Worm (Caenorhabditis elegans) whole organism, L4 larva: ENCODE data around the gene htas-1.

ENCODE experiments used
- T20F7.1 ChIP-seq: fragments of 200-800 bp; sonication (Bioruptor generic); optimal IDR thresholded peaks from 2 replicates; lab custom pipeline; 2018; ENCODE audit warnings: mild to moderate bottlenecking, missing genetic modification characterization, missing compliant biosample characterization
- T26A8.4 ChIP-seq: fragments of 200-800 bp; sonication (Bioruptor generic); IDR thresholded peaks from 2 replicates; pipeline ENCODE4 v1.3.6; 2022; ENCODE audit warnings: missing genetic modification characterization, missing compliant biosample characterization
- aha-1 ChIP-seq: fragments of 150-350 bp; peaks from one replicate; lab custom pipeline; 2014; ENCODE audit warnings: missing biosample characterization, missing genetic modification characterization
- attf-4 ChIP-seq: sonication (generic microtip); optimal IDR thresholded peaks from 3 replicates; lab custom pipeline; 2017; ENCODE audit warnings: missing biosample characterization, missing genetic modification characterization
- cey-2 ChIP-seq: sonication (generic microtip); optimal IDR thresholded peaks from 3 replicates; lab custom pipeline; 2017; ENCODE audit warnings: missing genetic modification characterization, mild to moderate bottlenecking, missing compliant biosample characterization, antibody characterized with exemption, borderline replicate concordance; ENCODE audit not compliant: insufficient read depth
- daf-12 ChIP-seq: fragments of 150-350 bp; optimal IDR thresholded peaks from 2 replicates; lab custom pipeline; 2014; ENCODE audit warnings: missing biosample characterization, missing genetic modification reagents, missing genetic modification characterization
- daf-8 ChIP-seq: fragments of 200-800 bp; sonication (Bioruptor generic); IDR thresholded peaks from 2 replicates; pipeline ENCODE4 v1.3.6; 2022; ENCODE audit warnings: missing genetic modification characterization, missing compliant biosample characterization
- dmd-6 ChIP-seq: fragments of 200-800 bp; sonication (Bioruptor generic); IDR thresholded peaks from 2 replicates; pipeline ENCODE4 v1.3.6; 2022; ENCODE audit warnings: missing genetic modification reagents, missing genetic modification characterization, missing compliant biosample characterization
- hlh-11 ChIP-seq: fragments of 200-800 bp; sonication (Bioruptor generic); optimal IDR thresholded peaks from 2 replicates; lab custom pipeline; 2018; ENCODE audit warnings: mild to moderate bottlenecking, missing genetic modification characterization, missing compliant biosample characterization
- hlh-30 ChIP-seq: sonication (generic microtip); optimal IDR thresholded peaks from 2 replicates; lab custom pipeline; 2017; ENCODE audit warnings: antibody characterized with exemption, mild to moderate bottlenecking, missing genetic modification characterization, missing compliant biosample characterization; ENCODE audit not compliant: insufficient read depth
- lim-7 ChIP-seq: fragments of 200-800 bp; sonication (Bioruptor generic); IDR thresholded peaks from 2 replicates; pipeline ENCODE4 v1.3.6; 2022; ENCODE audit warnings: missing genetic modification characterization, missing compliant biosample characterization
- lsy-2 ChIP-seq, 2 experiments: fragments of 150-350 bp in 1 of 2; sonication (generic microtip) in 1 of 2; optimal IDR thresholded peaks; 2 replicates each; lab custom pipeline; 2014 to 2017; ENCODE audit warnings: missing biosample characterization in 2 of 2, missing genetic modification characterization in 2 of 2
- mxl-3 ChIP-seq: fragments of 200-800 bp; sonication (Bioruptor generic); optimal IDR thresholded peaks from 2 replicates; lab custom pipeline; 2018; ENCODE audit warnings: mild to moderate bottlenecking, missing genetic modification characterization, missing compliant biosample characterization
- nhr-48 ChIP-seq: sonication (generic microtip); optimal IDR thresholded peaks from 2 replicates; lab custom pipeline; 2016; ENCODE audit warnings: mild to moderate bottlenecking, missing genetic modification characterization, missing compliant biosample characterization
- unc-39 ChIP-seq: sonication (generic microtip); optimal IDR thresholded peaks from 2 replicates; lab custom pipeline; 2017; ENCODE audit warnings: missing biosample characterization, missing genetic modification characterization
- ztf-11 ChIP-seq: fragments of 150-350 bp; optimal IDR thresholded peaks from 2 replicates; lab custom pipeline; 2014; ENCODE audit warnings: missing biosample characterization, missing genetic modification characterization

htas-1 gene

DNA sequence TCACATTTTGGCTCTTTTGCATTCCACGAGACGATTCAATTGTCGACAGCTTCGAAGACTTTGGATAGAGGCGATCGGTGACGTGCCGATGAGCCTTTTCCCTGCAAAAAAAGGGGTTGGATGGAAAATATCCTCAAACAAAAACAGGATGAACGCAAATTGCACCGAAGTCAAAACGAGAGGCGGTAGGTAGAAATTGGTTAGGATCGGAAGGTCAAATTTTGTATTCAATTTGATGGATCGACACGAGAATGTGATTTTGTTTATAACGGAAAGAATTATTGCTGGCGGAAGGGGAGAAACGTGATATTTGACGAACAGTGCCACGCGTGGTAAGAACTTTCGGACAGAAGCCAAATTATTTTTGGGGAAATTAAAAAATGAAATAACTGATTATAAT, 48.5 kb downstream of the htas-1 start, which contains the start of gene mca-1:
TSS of gene mca-1 (minus strand) at position 101 of the 400 bp plus-strand sequence.
- peak; percentile 3 for TF ChIP-seq aha-1
- TF ChIP-seq lim-7 (GFP tag; lab: Robert Waterston, UW), result no peak
- TF ChIP-seq unc-39 (tag; lab: Kevin White, UChicago), result no peak
- TF ChIP-seq T26A8.4 (GFP tag; lab: Robert Waterston, UW), result no peak
- no peak for TF ChIP-seq attf-4 (tag; lab: Kevin White, UChicago)
- TF ChIP-seq mxl-3 (GFP tag; lab: Kevin White, UChicago), result no peak
- no peak for TF ChIP-seq ztf-11

ce11 chrIV:9633889-9634288, 49.4 kb downstream of the htas-1 start:
- TF ChIP-seq T20F7.1 (GFP tag; lab: Kevin White, UChicago) (no peak), lsy-2 (tag; optimal IDR thresholded peaks at IDR 0.05; lab: Kevin White, UChicago) (no peak), nhr-48 (peak; percentile 64), cey-2 (peak; percentile 37), dmd-6 (GFP tag; lab: Robert Waterston, UW) (peak; percentile 38), daf-8 (GFP tag; lab: Robert Waterston, UW) (no peak), hlh-30 (tag; lab: Kevin White, UChicago) (peak; percentile 13), daf-12 (tag; lab: Kevin White, UChicago) (no peak), hlh-11 (peak; percentile 39)
